Fruit fly (Drosophila melanogaster) whole organism, pupa: ENCODE data around the gene COX6CL.
A peak's percentile ranks its signal among the peaks of the same experiment; 100 is the strongest.

Experiments used
- CG10348 ChIP-seq: fragments of 200-800 bp; sonication (Bioruptor generic); IDR thresholded peaks from 2 replicates; pipeline ENCODE4 v1.3.6; 2022; ENCODE audit warnings: missing biosample characterization, missing genetic modification characterization
- CG12605 ChIP-seq: fragments of 200-800 bp; sonication (Bioruptor generic); IDR thresholded peaks from 2 replicates; pipeline ENCODE4 v1.3.6; 2022; ENCODE audit warnings: missing biosample characterization, missing genetic modification characterization
- CG13204 ChIP-seq: fragments of 200-800 bp; sonication (Bioruptor generic); optimal IDR thresholded peaks from 2 replicates; lab custom pipeline; 2018; ENCODE audit warnings: missing biosample characterization, mild to moderate bottlenecking, missing genetic modification characterization, moderate library complexity
- CG14655 ChIP-seq: fragments of 200-800 bp; sonication (Bioruptor generic); optimal IDR thresholded peaks from 3 replicates; lab custom pipeline; 2017; ENCODE audit warnings: mild to moderate bottlenecking, missing biosample characterization, missing genetic modification reagents, missing genetic modification characterization
- CG15710 ChIP-seq: fragments of 200-800 bp; sonication (Bioruptor generic); optimal IDR thresholded peaks from 2 replicates; lab custom pipeline; 2018; ENCODE audit warnings: missing biosample characterization, mild to moderate bottlenecking, missing genetic modification characterization, moderate library complexity
- CG17806 ChIP-seq: fragments of 200-800 bp; sonication (Bioruptor generic); optimal IDR thresholded peaks from 2 replicates; lab custom pipeline; 2018; ENCODE audit warnings: missing biosample characterization, mild to moderate bottlenecking, missing genetic modification characterization, moderate library complexity
- CG32121 ChIP-seq: fragments of 200-800 bp; sonication (Bioruptor generic); IDR thresholded peaks from 2 replicates; pipeline ENCODE4 v1.3.6; 2022; ENCODE audit warnings: missing biosample characterization, missing genetic modification characterization
- CG34367 ChIP-seq: fragments of 200-800 bp; sonication (Bioruptor generic); optimal IDR thresholded peaks from 2 replicates; lab custom pipeline; 2018; ENCODE audit warnings: missing biosample characterization, mild to moderate bottlenecking, missing genetic modification characterization
- CG4496 ChIP-seq: fragments of 200-800 bp; sonication (Bioruptor generic); IDR thresholded peaks from 3 replicates; pipeline ENCODE4 v1.3.6; 2022; ENCODE audit warnings: missing biosample characterization, missing genetic modification characterization
- CG8159 ChIP-seq: fragments of 200-800 bp; sonication (Bioruptor generic); optimal IDR thresholded peaks from 3 replicates; lab custom pipeline; 2018; ENCODE audit warnings: missing biosample characterization, mild to moderate bottlenecking, missing genetic modification characterization, moderate library complexity
- CG8301 ChIP-seq: fragments of 200-800 bp; sonication (Bioruptor generic); optimal IDR thresholded peaks from 2 replicates; lab custom pipeline; 2018; ENCODE audit warnings: missing biosample characterization, mild to moderate bottlenecking, missing genetic modification characterization
- CG9948 ChIP-seq: fragments of 200-800 bp; sonication (Bioruptor generic); optimal IDR thresholded peaks from 2 replicates; lab custom pipeline; 2018; ENCODE audit warnings: missing biosample characterization, mild to moderate bottlenecking, missing genetic modification characterization, moderate library complexity
- D1 ChIP-seq: fragments of 200-800 bp; sonication (Bioruptor generic); optimal IDR thresholded peaks from 2 replicates; lab custom pipeline; 2018; ENCODE audit warnings: missing biosample characterization, mild to moderate bottlenecking, missing genetic modification characterization, moderate library complexity
- EcR ChIP-seq: fragments of 200-800 bp; sonication (Bioruptor generic); optimal IDR thresholded peaks from 3 replicates; lab custom pipeline; 2019; ENCODE audit warnings: missing biosample characterization, missing genetic modification characterization, mild to moderate bottlenecking, moderate library complexity, missing genetic modification reagents
- Ets98B ChIP-seq: fragments of 200-800 bp; sonication (Bioruptor generic); IDR thresholded peaks from 2 replicates; pipeline ENCODE4 v1.3.6; 2022; ENCODE audit warnings: missing biosample characterization, missing genetic modification characterization
- Pif1A ChIP-seq: fragments of 200-800 bp; sonication (Bioruptor generic); optimal IDR thresholded peaks from 3 replicates; lab custom pipeline; 2016; ENCODE audit warnings: missing biosample characterization, missing genetic modification characterization
- Pif1B ChIP-seq: fragments of 200-800 bp; sonication (Bioruptor generic); optimal IDR thresholded peaks from 3 replicates; lab custom pipeline; 2016; ENCODE audit warnings: missing biosample characterization, missing genetic modification characterization
- Snoo ChIP-seq: fragments of 200-800 bp; sonication (Bioruptor generic); optimal IDR thresholded peaks from 3 replicates; lab custom pipeline; 2017; ENCODE audit warnings: missing biosample characterization, mild to moderate bottlenecking, missing genetic modification characterization, inconsistent platforms
- fd96Ca ChIP-seq: fragments of 200-800 bp; sonication (Bioruptor generic); IDR thresholded peaks from 3 replicates; pipeline ENCODE4 v1.3.6; 2022; ENCODE audit warnings: missing biosample characterization, missing genetic modification characterization
- gl ChIP-seq: fragments of 200-800 bp; sonication (Bioruptor generic); optimal IDR thresholded peaks from 2 replicates; lab custom pipeline; 2018; ENCODE audit warnings: missing biosample characterization, mild to moderate bottlenecking, missing genetic modification characterization
- rn ChIP-seq: fragments of 200-800 bp; sonication (Bioruptor generic); IDR thresholded peaks from 2 replicates; pipeline ENCODE4 v1.3.6; 2022; ENCODE audit warnings: missing biosample characterization, missing genetic modification characterization

COX6CL gene

DNA sequence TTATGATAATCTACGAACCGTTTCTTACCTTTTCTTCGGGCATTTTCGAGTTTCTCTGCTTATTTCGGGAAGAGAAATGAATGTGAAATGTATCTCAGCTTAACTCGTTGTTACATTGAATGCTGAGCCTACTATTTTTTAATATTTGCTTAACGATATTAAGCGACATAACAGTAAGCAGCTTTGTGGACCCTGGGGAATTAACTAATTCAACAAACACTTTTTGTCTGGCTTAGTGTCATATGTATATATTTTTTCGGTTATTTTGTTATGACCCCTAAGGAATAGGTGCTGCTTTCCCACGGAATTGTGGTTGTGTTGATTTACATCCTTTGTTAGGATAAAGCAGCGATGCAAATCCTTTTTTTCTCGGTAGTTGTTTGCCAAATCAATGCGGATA lies at the start of gene COX6CL:
COX6CL (minus strand) TSS at position 101 of the 400 bp plus-strand sequence.
- TF ChIP-seq CG32121 (GFP tag; lab: Robert Waterston, UW) (no peak), CG34367 (tag; lab: Kevin White, UChicago) (no peak), CG10348 (GFP tag; lab: Robert Waterston, UW) (no peak), CG9948 (no peak), CG14655 (GFP tag; lab: Kevin White, UChicago) (no peak)
- TF ChIP-seq, all 21 proteins: peak for 0

dm6 chr2L:5866791-5867190 lies 48.5 kb upstream of the COX6CL start:
- peak; percentile 62 for TF ChIP-seq CG4496
- TF ChIP-seq CG15710 = no peak

DNA sequence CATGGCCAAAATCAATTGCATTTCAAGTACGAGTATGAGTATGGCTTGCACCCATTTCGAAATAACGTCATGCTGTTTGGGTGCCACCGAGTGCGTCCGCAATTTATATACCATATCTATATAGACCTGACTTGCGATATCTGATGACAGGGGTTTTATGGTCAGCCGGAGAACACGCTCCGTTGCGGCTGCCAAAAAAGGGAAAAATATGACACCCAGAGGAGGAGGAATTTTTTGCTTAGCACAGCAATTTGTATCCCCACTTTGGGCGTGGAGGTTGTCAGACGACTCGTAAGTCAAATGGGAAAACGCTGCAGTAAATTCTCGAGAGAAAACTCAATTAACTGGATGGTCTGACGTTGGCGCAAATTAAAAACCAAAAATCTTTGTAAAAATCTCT lies 38.5 kb upstream of the COX6CL start:
- TF ChIP-seq fd96Ca (GFP tag; lab: Robert Waterston, UW) (no peak), CG9948 (no peak), gl (tag; lab: Kevin White, UChicago) (no peak), CG17806 (no peak), CG10348 (GFP tag; lab: Robert Waterston, UW) (no peak), rn (GFP tag; lab: Robert Waterston, UW) (no peak), Pif1B (GFP tag; lab: Kevin White, UChicago) (no peak), CG15710 (no peak), CG34367 (tag; lab: Kevin White, UChicago) (no peak), Pif1A (GFP tag; lab: Kevin White, UChicago) (no peak), EcR (no peak), Ets98B (GFP tag; lab: Robert Waterston, UW) (no peak), D1 (tag; lab: Kevin White, UChicago) (no peak), CG13204 (no peak), CG8159 (tag; lab: Kevin White, UChicago) (no peak), CG14655 (GFP tag; lab: Kevin White, UChicago) (no peak), CG8301 (tag; lab: Kevin White, UChicago) (no peak), CG4496 (no peak), Snoo (tag; lab: Kevin White, UChicago) (no peak)

dm6 chr2L:5823704-5824103 lies 5.5 kb upstream of the COX6CL start, which contains the start of gene TrissinR:
Gene TrissinR, plus strand, starts transcription at chr2L:5824004.
- TF ChIP-seq CG34367 (tag; lab: Kevin White, UChicago) = no peak
- TF ChIP-seq Pif1A (GFP tag; lab: Kevin White, UChicago) = no peak
- no peak for TF ChIP-seq CG9948

DNA sequence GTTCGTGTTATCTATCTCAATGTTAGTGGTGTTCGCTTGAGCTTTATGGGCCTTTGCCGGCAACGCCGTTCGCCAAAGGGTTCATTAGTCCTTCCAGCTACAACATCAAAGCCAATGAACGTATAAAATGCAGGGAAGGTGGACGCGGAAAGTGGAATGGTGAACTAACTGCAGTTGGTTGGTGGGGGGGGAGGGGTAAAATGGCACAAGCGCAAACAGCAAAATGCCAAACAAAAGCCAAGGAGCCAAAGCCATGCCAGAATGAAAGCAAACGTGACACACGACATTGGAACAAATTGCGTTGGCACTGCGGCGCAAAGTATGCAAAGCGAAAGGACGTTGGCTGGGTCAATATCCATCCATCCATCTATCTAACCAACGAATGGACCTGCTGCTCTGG lies 2.7 kb upstream of the COX6CL start:
- TF ChIP-seq CG13204 (no peak), Pif1B (GFP tag; lab: Kevin White, UChicago) (no peak), CG8159 (tag; lab: Kevin White, UChicago) (no peak), Ets98B (GFP tag; lab: Robert Waterston, UW) (no peak), CG17806 (no peak), rn (GFP tag; lab: Robert Waterston, UW) (no peak), D1 (tag; lab: Kevin White, UChicago) (no peak), CG32121 (GFP tag; lab: Robert Waterston, UW) (no peak), Snoo (tag; lab: Kevin White, UChicago) (no peak), CG15710 (no peak), CG9948 (no peak), CG4496 (no peak), CG8301 (tag; lab: Kevin White, UChicago) (no peak), EcR (no peak), CG12605 (GFP tag; lab: Robert Waterston, UW) (no peak)

DNA sequence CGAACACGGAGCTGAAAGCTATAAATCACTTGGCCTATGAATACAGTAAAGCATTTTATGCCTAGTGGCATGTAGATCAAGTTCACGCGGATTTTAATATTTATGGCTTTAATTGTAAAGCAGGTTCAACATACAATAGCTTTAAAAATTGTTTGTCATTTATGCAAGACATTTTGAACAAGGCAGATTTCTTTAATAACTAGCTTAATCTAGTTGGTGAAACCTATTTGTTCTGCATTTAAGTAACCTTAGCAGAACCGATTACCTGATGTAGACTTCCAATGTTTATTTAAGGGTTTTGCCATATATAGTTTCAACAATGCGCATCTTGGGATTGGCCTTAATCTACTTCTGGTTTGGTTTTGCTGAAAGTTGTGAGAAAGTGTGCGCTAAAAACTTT lies 7.0 kb downstream of the COX6CL start, which contains the start of gene CG43307:
CG43307 (plus strand) TSS at position 301 of the 400 bp plus-strand sequence.
- no peak for TF ChIP-seq fd96Ca (GFP tag; lab: Robert Waterston, UW)
- no peak for TF ChIP-seq CG4496
- TF ChIP-seq CG34367 (tag; lab: Kevin White, UChicago) = no peak
- no peak for TF ChIP-seq CG10348 (GFP tag; lab: Robert Waterston, UW)

DNA sequence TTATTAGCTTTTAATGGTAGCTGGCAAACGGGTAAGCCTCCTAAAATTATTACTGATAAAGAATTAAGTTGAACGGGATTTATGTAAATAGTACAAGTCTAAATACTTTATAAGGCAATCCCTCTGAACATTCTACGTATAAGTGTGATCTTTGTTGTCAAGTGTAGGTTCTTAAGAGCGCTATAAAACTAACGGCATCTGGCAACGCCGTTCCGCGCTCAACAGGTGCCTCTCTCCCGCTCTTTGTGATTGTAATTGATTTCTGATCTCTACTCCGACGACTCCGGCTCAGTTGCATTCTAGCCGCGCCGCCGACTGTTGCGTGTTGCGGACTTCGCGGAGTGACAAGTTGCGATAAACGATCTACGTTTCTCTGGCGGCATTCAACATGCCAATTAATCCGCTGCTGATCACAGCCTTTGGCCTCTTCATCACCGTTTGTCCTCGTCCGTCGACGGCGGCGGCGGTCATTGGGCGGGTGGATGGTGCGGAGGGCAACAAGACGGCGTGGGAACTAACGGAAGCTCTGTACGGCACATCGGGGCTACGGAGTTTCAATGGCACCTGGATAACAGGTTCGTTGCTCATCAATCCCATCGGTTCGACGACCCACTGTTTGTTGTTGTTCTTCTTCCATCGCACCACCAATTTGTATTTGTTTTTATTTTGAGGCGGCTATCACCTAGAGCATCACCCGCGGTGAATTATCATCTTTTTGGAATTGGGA lies 13.0 kb downstream of the COX6CL start, which contains the start of gene CG11034:
CG11034 (plus strand) TSS at position 305 of the 727 bp plus-strand sequence.
- TF ChIP-seq CG9948 = no peak
- TF ChIP-seq fd96Ca (GFP tag; lab: Robert Waterston, UW) = no peak
- TF ChIP-seq CG32121 (GFP tag; lab: Robert Waterston, UW) = no peak
- no peak for TF ChIP-seq CG13204
- no peak for TF ChIP-seq CG14655 (GFP tag; lab: Kevin White, UChicago)
- 0 out of 2 replicates have a peak, but pooled peaks have one; percentile 35 for TF ChIP-seq CG12605 (GFP tag; lab: Robert Waterston, UW)
- peak; percentile 90 for TF ChIP-seq EcR
- TF ChIP-seq CG15710 = no peak
- TF ChIP-seq Pif1A (GFP tag; lab: Kevin White, UChicago) = no peak
